Worm (Caenorhabditis elegans): ENCODE measurements around the gene ZK177.2.

ce11 chrII:5496375-5496774 lies 22.6 kb upstream of the ZK177.2 start, which contains the start of gene F12A10.1:
- TF ChIP-seq elt-3 (tag; optimal IDR thresholded peaks at IDR 0.05) (no peak), ceh-43 (GFP tag; optimal IDR thresholded peaks at IDR 0.05) (no peak)
